Fruit fly (Drosophila melanogaster) whole organism, larva: ENCODE measurements around the gene CG33286.

ENCODE experiments used
- noc ChIP-seq: fragments of 200-800 bp; sonication (Bioruptor generic); optimal IDR thresholded peaks from 3 replicates; lab custom pipeline; 2019; ENCODE audit warnings: missing biosample characterization, mild to moderate bottlenecking, missing genetic modification characterization, moderate library complexity

CG33286 gene

dm6 chr3L:20974600-20974999 lies at the start of gene CG33286:
Gene CG33286 (minus strand): TSS chr3L:20974700.
- no peak for TF ChIP-seq noc (tag; lab: Kevin White, UChicago)

DNA sequence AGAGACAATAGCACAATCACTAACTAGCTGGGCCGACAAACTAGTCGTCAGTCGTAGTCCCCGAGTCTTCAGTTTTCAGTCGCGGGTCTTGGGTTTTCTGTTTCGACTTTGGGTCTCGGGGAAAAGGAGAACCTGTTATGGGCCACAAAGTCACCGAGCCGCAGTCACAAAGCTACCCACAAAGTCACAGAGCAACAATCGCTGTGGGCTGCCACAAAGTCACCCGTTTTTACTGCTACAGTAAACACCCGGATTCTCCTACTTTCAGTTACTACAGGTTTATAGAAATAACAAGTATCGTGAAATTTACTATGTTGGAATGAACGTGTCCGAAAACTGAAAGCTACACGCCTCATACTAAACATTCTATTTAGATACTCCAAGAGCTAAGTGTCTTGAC lies 49.3 kb upstream of the CG33286 start:
- no peak for TF ChIP-seq noc (tag; lab: Kevin White, UChicago)

- TF ChIP-seq noc (tag; lab: Kevin White, UChicago), result no peak
These were observed 48.9 kb upstream of the CG33286 start for dm6 chr3L:21023364-21023763.

DNA sequence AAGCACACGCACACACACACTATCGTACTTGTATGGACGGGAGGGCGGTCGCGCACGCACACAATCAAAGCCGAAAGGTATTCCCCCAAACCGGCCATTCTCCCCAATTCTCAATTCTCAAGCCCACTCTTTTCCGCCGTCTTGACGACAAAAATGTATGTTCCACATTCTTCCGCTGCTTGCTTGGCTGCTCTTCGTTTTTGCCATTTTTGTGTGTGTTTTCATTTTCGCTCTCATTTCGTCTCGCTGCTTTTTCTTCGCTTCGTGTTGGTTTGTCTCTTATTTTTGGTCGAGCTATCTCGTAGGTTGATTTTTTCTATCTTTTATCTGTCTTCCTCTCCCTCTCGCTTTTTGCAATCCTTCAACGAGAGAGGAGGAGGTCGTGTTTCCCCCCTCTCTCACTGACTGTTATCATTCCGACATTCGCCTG lies 40.0 kb upstream of the CG33286 start:
- no peak for TF ChIP-seq noc (tag; lab: Kevin White, UChicago)

DNA sequence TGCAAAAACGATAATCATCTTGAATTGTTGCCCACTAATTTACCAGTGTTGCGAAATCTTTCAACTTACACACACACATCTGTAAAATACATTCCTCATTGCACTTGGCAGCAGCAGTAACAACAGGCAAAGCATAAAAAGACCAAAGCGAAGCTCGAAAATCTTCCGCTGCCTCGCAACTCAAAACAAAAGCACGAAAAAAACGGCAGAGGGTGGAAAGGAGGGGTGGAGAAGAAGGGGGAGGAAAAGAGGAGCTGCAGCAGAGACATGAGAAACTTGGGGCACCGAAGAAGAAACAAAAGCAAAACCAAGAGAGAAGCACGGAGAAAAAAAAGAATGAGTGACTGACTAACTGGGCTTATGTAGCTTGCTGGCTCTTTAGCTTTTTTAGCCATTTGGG lies 39.0 kb upstream of the CG33286 start:
- TF ChIP-seq noc (tag; lab: Kevin White, UChicago), result no peak

- no peak for TF ChIP-seq noc (tag; lab: Kevin White, UChicago)
These were observed 37.2 kb upstream of the CG33286 start for dm6 chr3L:21011689-21012088.

DNA sequence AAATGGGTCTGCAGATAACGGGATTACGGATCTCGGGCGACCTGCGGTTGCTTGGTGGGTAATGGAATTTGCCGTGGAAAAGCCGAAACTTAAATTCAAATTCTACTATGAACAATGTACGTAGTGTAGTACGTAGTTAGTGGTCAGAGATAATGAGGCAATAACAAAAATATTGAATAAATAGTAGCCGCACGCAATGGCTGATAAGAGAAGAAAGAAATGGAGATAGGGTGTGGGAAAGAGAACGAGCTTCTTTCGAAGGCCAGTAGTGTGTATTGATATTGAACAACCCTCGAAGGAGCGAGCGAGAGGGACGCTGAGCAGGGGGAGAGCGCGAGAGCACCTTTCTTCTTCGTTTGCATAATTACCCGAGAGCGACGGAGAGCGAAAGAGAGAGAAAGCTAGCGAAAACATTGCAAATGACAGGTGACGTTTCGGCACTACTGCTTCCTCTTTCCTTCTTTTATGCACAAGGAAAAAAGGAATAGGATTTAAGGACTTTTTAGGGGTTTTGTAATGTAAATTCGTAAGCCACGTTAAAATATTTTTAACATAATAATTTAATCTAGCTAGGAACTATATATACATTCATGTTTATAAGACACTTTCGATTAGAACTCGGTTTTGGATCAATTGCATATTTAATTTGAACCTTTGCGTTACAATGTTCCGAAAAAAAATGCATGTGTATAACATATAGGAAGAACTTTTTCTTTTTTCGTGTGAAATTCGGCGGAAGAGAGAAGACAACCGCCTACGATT lies 36.5 kb upstream of the CG33286 start:
- TF ChIP-seq noc (tag; lab: Kevin White, UChicago), result peak; percentile 17

DNA sequence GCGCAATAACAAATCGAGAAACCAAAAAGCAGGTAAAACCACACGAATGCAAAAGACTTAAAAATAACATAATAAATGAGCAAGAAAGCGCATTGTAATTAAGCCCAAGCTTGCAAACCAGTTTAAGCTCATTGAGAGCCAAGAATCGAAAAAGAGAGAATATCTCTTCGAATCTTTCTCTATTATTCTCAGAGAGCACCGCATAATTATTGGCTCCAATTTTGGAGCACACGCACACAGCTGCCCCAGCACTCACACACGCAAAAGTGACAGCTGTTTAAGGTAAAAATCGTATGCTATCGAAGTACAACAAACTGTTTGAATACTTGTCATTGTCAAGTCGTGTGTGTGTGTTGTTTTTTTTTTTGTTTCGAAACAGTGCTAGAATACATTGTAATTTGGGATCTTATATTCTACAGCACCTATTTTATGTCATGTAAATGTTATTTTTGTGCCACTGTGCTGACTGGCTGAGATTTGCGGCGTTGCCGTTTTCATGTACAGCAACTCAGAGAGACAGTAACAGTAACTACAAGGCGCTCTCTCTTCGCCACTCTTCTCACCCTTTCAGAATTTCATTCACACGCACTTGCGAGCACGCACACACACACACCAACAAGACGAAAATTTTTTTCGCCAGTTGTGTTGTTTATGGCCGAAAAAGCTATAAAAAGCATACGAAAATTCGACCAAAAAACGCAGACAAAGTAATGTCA lies 35.1 kb upstream of the CG33286 start:
- TF ChIP-seq noc (tag; lab: Kevin White, UChicago), result no peak

DNA sequence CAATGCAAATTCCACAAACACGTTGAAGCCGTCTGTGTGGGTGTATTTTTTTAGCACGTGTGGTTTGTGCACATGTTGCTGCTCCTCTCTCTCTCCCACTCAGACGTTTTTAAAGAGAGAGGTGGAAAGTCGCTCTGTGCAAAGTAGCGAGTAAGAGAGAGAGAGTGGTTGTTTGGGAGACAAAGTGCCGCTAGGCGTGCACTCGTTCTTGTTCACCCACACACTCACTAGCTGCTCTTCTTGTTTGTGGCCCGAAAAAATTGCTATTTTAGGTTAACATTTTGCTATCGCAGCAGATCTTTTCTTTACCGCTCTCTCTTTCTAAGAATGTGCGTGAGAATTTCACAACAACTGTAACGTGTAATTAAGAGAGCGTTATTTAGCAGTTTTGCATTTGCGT lies 34.4 kb upstream of the CG33286 start:
- TF ChIP-seq noc (tag; lab: Kevin White, UChicago), result no peak

DNA sequence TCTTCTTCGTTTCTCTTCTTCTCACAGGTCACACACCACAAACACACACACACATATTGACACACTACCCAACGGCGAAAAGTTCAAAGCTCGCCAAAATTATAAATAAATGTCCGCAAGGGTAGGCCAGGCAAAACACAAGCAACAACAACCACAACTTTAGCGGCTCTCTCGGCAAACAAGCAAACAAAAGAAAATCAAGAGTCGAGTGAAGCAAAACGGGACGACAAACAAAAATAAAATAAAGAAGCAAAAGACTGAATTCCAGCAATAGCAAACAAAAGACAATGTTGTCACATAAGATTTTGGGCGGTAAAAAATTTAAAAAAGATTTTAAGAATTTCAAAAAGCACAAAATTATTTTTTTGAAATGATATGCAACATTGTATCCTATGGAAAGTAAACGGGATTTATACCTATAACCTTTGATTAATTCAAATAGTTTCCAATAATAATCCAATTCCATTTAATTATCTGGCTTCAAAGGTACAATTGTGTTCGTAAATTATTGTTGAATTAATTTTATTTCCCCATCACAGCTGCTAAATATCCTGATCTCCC lies 33.8 kb upstream of the CG33286 start:
- TF ChIP-seq noc (tag; lab: Kevin White, UChicago), result no peak

DNA sequence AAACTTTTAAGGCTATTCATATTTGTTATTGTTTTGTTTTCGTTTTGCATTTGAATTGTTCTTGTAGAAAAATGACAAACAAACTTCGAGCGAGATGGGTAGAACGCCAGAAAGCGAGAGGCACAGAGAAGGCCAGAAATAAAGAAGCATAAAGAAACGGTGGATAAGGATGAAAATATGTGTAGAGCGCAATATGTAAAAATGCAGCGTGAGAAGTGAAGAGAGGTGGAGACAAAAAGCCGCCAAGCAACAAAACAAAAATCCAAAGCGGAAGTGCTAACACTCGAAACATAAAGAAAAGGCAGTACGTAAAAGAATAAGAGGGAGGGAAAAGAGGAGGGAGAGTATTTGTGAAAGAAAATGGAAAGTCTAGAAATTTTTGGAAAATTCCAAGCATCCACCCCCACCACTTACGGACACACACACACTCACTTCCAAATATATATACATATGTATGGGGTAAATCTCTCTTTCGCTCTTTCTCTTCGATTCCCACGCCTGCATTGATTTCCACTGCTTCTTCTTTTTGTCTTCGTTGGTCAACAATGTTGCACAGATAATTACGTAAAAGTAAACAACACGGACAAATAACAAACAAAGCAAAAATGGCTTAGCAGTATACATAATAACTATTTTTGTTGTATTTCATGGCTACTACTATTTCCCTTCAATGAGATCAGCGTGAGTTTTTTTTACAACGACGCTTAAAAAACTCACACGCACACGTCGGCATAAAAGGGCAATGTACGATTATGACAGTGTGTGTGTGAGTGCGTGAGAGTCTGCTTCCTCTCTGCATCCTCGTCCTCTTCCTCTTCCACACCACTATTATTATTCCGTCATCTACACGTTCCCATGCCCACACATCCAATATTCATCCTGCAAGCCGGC lies 33.1 kb upstream of the CG33286 start:
- TF ChIP-seq noc (tag; lab: Kevin White, UChicago), result no peak

- TF ChIP-seq noc (tag; lab: Kevin White, UChicago), result no peak
These were observed 25.1 kb upstream of the CG33286 start for dm6 chr3L:20999639-21000038.

- no peak for TF ChIP-seq noc (tag; lab: Kevin White, UChicago)
These were observed 16.9 kb upstream of the CG33286 start, which contains the start of gene CG12984 for dm6 chr3L:20991373-20991772. Gene CG12984 (plus strand): TSS chr3L:20991673.

- no peak for TF ChIP-seq noc (tag; lab: Kevin White, UChicago)
These were observed 15.7 kb upstream of the CG33286 start for dm6 chr3L:20990231-20990630.

DNA sequence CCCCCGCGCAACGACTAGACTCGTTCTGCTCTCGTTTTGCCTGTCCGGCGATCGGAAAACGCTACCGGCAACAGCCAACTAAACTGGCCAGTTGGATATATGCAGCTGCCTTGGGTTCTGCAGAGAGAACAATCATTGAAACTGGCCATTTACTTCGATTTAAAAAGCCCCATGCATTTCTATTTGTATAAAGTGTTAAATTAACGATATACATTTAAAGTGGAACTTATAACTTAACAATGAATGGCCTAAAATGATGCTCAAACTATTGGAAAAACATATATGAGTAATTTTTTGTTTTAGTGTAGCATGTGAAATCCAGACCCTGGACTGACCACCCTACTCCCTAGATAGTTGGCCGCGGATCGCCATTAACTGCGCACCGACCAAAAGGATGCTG lies 14.4 kb upstream of the CG33286 start:
- TF ChIP-seq noc (tag; lab: Kevin White, UChicago), result no peak
